Worm (Caenorhabditis elegans) whole organism, midembryonic: Measurements from ENCODE around the gene grl-13.

ENCODE experiments used
- T22C8.4 ChIP-seq: fragments of 200-800 bp; sonication (Bioruptor generic); IDR thresholded peaks from 2 replicates; pipeline ENCODE4 v1.3.6; 2022; ENCODE audit warnings: missing genetic modification characterization, missing compliant biosample characterization
- klf-2 ChIP-seq: fragments of 200-800 bp; sonication (Bioruptor generic); conservative IDR thresholded peaks from 2 replicates; pipeline ENCODE4 v1.3.6; 2022; ENCODE audit warnings: missing genetic modification reagents, missing genetic modification characterization, missing compliant biosample characterization

DNA sequence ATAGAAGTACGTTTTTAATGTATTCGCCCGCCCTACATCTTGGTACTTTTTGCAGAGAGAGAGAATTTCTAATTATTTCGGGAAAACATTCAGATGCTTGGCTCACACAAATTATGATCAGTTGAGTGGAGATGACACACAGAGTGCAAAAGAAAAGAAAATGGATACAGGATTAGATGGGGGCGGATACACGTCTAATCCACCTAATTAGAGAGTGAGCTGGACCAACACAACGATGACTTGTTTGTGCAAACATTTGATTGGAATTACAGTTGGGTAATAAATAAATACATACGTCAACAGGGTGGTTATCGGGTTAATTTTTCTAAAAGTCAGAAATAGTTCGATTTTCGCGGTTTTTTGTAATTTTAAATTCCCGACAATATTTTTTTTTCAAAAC, 5.3 kb downstream of the grl-13 start:
- no peak for TF ChIP-seq T22C8.4 (GFP tag; lab: Robert Waterston, UW)
- TF ChIP-seq klf-2 (GFP tag; lab: Robert Waterston, UW) = no peak
